Worm (Caenorhabditis elegans) whole organism, L2 larva: ENCODE measurements around the gene hat-1.

Source experiments
- C34F6.9 ChIP-seq: fragments of 150-350 bp; optimal IDR thresholded peaks from 2 replicates; lab custom pipeline; 2014; ENCODE audit warnings: missing biosample characterization, missing genetic modification characterization
- F13H6.1 ChIP-seq: sonication (generic microtip); optimal IDR thresholded peaks from 2 replicates; lab custom pipeline; 2016; ENCODE audit warnings: missing genetic modification characterization, missing compliant biosample characterization
- Y55F3AM.14 ChIP-seq: fragments of 200-800 bp; sonication (Bioruptor generic); optimal IDR thresholded peaks from 2 replicates; lab custom pipeline; 2018; ENCODE audit warnings: mild to moderate bottlenecking, missing genetic modification characterization, missing compliant biosample characterization
- ZK546.5 ChIP-seq: sonication (generic microtip); optimal IDR thresholded peaks from 2 replicates; lab custom pipeline; 2017; ENCODE audit warnings: missing biosample characterization, missing genetic modification characterization
- alr-1 ChIP-seq: fragments of 150-350 bp; optimal IDR thresholded peaks from 2 replicates; lab custom pipeline; 2014; ENCODE audit warnings: missing biosample characterization, missing genetic modification characterization
- aly-2 ChIP-seq: fragments of 150-350 bp; optimal IDR thresholded peaks from 2 replicates; lab custom pipeline; 2014; ENCODE audit warnings: missing biosample characterization, missing genetic modification characterization
- ama-1 ChIP-seq: fragments of 150-350 bp; optimal IDR thresholded peaks from 2 replicates; lab custom pipeline; 2018; ENCODE audit warnings: inconsistent platforms
- ceh-16 ChIP-seq: fragments of 150-350 bp; optimal IDR thresholded peaks from 2 replicates; lab custom pipeline; 2014; ENCODE audit warnings: missing biosample characterization, missing genetic modification characterization
- ceh-82 ChIP-seq: fragments of 150-350 bp; optimal IDR thresholded peaks from 2 replicates; lab custom pipeline; 2014; ENCODE audit warnings: missing biosample characterization, missing genetic modification characterization
- crh-2 ChIP-seq: sonication (generic microtip); optimal IDR thresholded peaks from 2 replicates; lab custom pipeline; 2017; ENCODE audit warnings: missing biosample characterization, missing genetic modification characterization
- dmd-4 ChIP-seq: sonication (generic microtip); optimal IDR thresholded peaks from 2 replicates; lab custom pipeline; 2017; ENCODE audit warnings: missing biosample characterization, missing genetic modification characterization
- egl-27 ChIP-seq: sonication (generic microtip); optimal IDR thresholded peaks from 3 replicates; lab custom pipeline; 2017; ENCODE audit warnings: missing biosample characterization, missing genetic modification reagents, missing genetic modification characterization
- elt-1 ChIP-seq: fragments of 150-350 bp; optimal IDR thresholded peaks from 2 replicates; lab custom pipeline; 2014; ENCODE audit warnings: missing biosample characterization, missing genetic modification characterization
- elt-3 ChIP-seq: sonication (generic microtip); optimal IDR thresholded peaks from 2 replicates; lab custom pipeline; 2017; ENCODE audit warnings: missing biosample characterization, missing genetic modification characterization
- fos-1 ChIP-seq: fragments of 150-350 bp; optimal IDR thresholded peaks from 2 replicates; lab custom pipeline; 2014; ENCODE audit warnings: missing biosample characterization, missing genetic modification characterization
- gmeb-1 ChIP-seq: fragments of 150-350 bp; optimal IDR thresholded peaks from 2 replicates; lab custom pipeline; 2014; ENCODE audit warnings: missing biosample characterization, missing genetic modification characterization
- lin-11 ChIP-seq: fragments of 150-350 bp; sonication (generic microtip); optimal IDR thresholded peaks from 2 replicates; lab custom pipeline; 2014; ENCODE audit warnings: missing biosample characterization, missing genetic modification characterization, inconsistent platforms, mixed read lengths
- lin-13 ChIP-seq: fragments of 150-350 bp; optimal IDR thresholded peaks from 2 replicates; lab custom pipeline; 2014; ENCODE audit warnings: missing biosample characterization, missing genetic modification reagents, missing genetic modification characterization
- lin-39 ChIP-seq: fragments of 150-350 bp; optimal IDR thresholded peaks from 2 replicates; lab custom pipeline; 2014; ENCODE audit warnings: missing biosample characterization, missing genetic modification reagents, missing genetic modification characterization
- lsy-2 ChIP-seq, 2 experiments: fragments of 150-350 bp in 1 of 2; sonication (generic microtip) in 1 of 2; optimal IDR thresholded peaks; 2 replicates each; lab custom pipeline; 2014 to 2017; ENCODE audit warnings: missing biosample characterization in 2 of 2, missing genetic modification characterization in 2 of 2
- mab-5 ChIP-seq: fragments of 150-350 bp; optimal IDR thresholded peaks from 2 replicates; lab custom pipeline; 2014; ENCODE audit warnings: missing biosample characterization, missing genetic modification characterization
- mbf-1 ChIP-seq: sonication (generic microtip); optimal IDR thresholded peaks from 2 replicates; lab custom pipeline; 2017; ENCODE audit warnings: missing biosample characterization, missing genetic modification characterization
- nhr-10 ChIP-seq: sonication (generic microtip); optimal IDR thresholded peaks from 2 replicates; lab custom pipeline; 2017; ENCODE audit warnings: missing biosample characterization, missing genetic modification characterization
- nhr-11 ChIP-seq: fragments of 150-350 bp; optimal IDR thresholded peaks from 2 replicates; lab custom pipeline; 2014; ENCODE audit warnings: missing biosample characterization, missing genetic modification characterization
- nhr-12 ChIP-seq: fragments of 150-350 bp; optimal IDR thresholded peaks from 2 replicates; lab custom pipeline; 2014; ENCODE audit warnings: missing biosample characterization, missing genetic modification characterization
- nhr-129 ChIP-seq: fragments of 150-350 bp; optimal IDR thresholded peaks from 2 replicates; lab custom pipeline; 2014; ENCODE audit warnings: missing biosample characterization, missing genetic modification characterization
- nhr-21 ChIP-seq: fragments of 150-350 bp; optimal IDR thresholded peaks from 2 replicates; lab custom pipeline; 2014; ENCODE audit warnings: missing biosample characterization, missing genetic modification characterization
- nhr-237 ChIP-seq: fragments of 150-350 bp; optimal IDR thresholded peaks from 2 replicates; lab custom pipeline; 2014; ENCODE audit warnings: missing biosample characterization, missing genetic modification characterization
- nhr-25 ChIP-seq: fragments of 150-350 bp; sonication (generic microtip); optimal IDR thresholded peaks from 3 replicates; lab custom pipeline; 2014; ENCODE audit warnings: missing biosample characterization, missing genetic modification characterization
- nhr-77 ChIP-seq: fragments of 150-350 bp; optimal IDR thresholded peaks from 2 replicates; lab custom pipeline; 2014; ENCODE audit warnings: missing biosample characterization, missing genetic modification characterization
- sem-4 ChIP-seq: fragments of 150-350 bp; optimal IDR thresholded peaks from 2 replicates; lab custom pipeline; 2014; ENCODE audit warnings: missing biosample characterization, missing genetic modification reagents, missing genetic modification characterization
- snpc-4 ChIP-seq: fragments of 150-350 bp; optimal IDR thresholded peaks from 2 replicates; lab custom pipeline; 2014; ENCODE audit warnings: missing biosample characterization, missing genetic modification characterization
- unc-39 ChIP-seq: fragments of 150-350 bp; optimal IDR thresholded peaks from 2 replicates; lab custom pipeline; 2014; ENCODE audit warnings: missing biosample characterization, missing genetic modification characterization
- unc-55 ChIP-seq: fragments of 150-350 bp; sonication (generic microtip); optimal IDR thresholded peaks from 3 replicates; lab custom pipeline; 2014; ENCODE audit warnings: missing biosample characterization, missing genetic modification reagents, missing genetic modification characterization
- unc-62 ChIP-seq: fragments of 150-350 bp; optimal IDR thresholded peaks from 2 replicates; lab custom pipeline; 2014; ENCODE audit warnings: missing biosample characterization, missing genetic modification reagents, missing genetic modification characterization
- ztf-1 ChIP-seq: fragments of 200-800 bp; sonication (Bioruptor generic); conservative IDR thresholded peaks from 2 replicates; pipeline ENCODE4 v1.3.6; 2022; ENCODE audit warnings: missing genetic modification characterization, missing compliant biosample characterization
- ztf-11 ChIP-seq: sonication (generic microtip); optimal IDR thresholded peaks from 2 replicates; lab custom pipeline; 2017; ENCODE audit warnings: missing biosample characterization, missing genetic modification characterization
- ztf-4 ChIP-seq: fragments of 150-350 bp; optimal IDR thresholded peaks from 2 replicates; lab custom pipeline; 2014; ENCODE audit warnings: missing biosample characterization, missing genetic modification characterization

hat-1 gene

ce11 chrIII:10432104-10432503 lies 25.1 kb upstream of the hat-1 start:
- no peak for TF ChIP-seq egl-27 (tag; lab: Kevin White, UChicago)
- TF ChIP-seq lsy-2 (tag; optimal IDR thresholded peaks at IDR 0.05; lab: Kevin White, UChicago): peak in 1 of 2 experiments; percentile 38
- peak; percentile 62 for TF ChIP-seq lin-11
- TF ChIP-seq elt-3 (tag; lab: Kevin White, UChicago): no peak
- peak; percentile 21 for TF ChIP-seq F13H6.1 (tag; lab: Kevin White, UChicago)
- TF ChIP-seq crh-2: peak; percentile 70
- peak; percentile 52 for TF ChIP-seq nhr-129 (tag; lab: Kevin White, UChicago)
- TF ChIP-seq C34F6.9 (tag; lab: Kevin White, UChicago): peak; percentile 28

DNA sequence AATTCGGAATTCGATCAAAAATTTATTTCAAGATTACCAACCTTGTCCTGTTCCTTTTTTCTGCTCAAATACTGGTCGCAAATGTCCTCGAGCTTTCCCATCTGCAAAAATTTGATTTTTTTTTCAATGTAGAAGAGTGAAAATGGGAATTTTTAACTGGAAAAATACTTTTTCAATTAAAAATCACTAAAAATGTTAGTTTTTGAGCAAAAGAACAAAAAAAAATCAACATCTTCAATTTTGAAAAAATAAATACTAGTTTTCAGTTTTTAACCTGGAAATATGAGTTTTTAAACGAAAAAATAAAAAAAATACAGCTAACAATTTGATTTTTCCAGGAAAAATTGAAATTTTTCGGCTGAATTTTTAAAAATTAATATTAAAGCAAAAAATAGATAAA lies 20.8 kb upstream of the hat-1 start, which contains the start of gene prp-3:
TSS of gene prp-3 (minus strand) at position 101 of the 400 bp plus-strand sequence.
- TF ChIP-seq nhr-21 (tag; lab: Kevin White, UChicago) (no peak), nhr-129 (tag; lab: Kevin White, UChicago) (no peak), C34F6.9 (tag; lab: Kevin White, UChicago) (no peak), dmd-4 (tag; lab: Kevin White, UChicago) (no peak), unc-39 (tag; lab: Kevin White, UChicago) (no peak), elt-1 (tag; lab: Kevin White, UChicago) (no peak), ama-1 (lab: Kevin White, UChicago) (no peak), nhr-10 (no peak), mab-5 (tag; lab: Kevin White, UChicago) (no peak), ztf-1 (GFP tag; lab: Robert Waterston, UW) (no peak), fos-1 (tag; lab: Kevin White, UChicago) (no peak), unc-55 (no peak), gmeb-1 (tag; lab: Kevin White, UChicago) (no peak), nhr-25 (tag; lab: Kevin White, UChicago) (no peak), aly-2 (tag; lab: Kevin White, UChicago) (no peak), unc-62 (GFP tag; lab: Kevin White, UChicago) (no peak), sem-4 (no peak)

DNA sequence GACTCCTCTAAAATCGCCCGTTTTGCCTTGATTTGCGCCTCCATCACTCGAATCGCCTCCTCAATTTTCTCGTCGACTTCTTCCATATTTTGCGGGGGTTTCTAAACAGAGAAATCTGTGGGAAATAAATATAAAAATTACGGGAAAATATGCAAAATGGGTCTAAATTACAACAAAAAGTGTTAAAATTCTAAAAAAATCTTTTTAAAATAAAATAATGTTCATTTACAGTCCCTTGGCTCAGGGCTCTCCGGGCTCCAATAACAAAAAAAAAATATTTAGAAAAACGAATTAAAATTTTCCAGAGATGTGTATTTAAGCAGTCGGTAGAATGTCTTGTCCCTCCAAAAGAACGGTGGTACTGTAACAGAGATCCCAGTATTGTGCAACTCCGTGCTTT lies 16.9 kb upstream of the hat-1 start, which contains the start of gene M03C11.6:
TSS of gene M03C11.6 (minus strand) at position 101 of the 400 bp plus-strand sequence.
- no peak for TF ChIP-seq nhr-10

DNA sequence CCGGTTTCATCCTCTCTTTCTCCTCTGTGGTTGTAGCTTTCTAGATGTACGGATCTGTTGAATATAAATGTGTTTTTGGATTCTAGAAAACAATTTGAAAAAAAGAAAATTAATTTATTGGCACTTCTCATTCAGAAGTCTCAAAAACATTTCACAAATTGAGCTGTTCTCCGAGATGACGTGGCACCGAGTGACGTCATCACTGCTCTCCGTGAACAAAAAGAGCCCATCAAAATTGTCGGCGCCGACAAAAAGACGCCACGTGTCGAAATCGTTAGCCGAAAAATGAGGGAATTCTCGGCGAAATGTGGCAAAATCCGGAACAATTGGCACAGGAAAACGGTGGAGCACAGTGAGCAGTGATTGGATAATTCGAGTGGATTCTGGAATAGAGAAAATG lies 14.6 kb upstream of the hat-1 start:
- no peak for TF ChIP-seq nhr-11 (tag; lab: Kevin White, UChicago)
- no peak for TF ChIP-seq lin-39 (tag; lab: Kevin White, UChicago)

DNA sequence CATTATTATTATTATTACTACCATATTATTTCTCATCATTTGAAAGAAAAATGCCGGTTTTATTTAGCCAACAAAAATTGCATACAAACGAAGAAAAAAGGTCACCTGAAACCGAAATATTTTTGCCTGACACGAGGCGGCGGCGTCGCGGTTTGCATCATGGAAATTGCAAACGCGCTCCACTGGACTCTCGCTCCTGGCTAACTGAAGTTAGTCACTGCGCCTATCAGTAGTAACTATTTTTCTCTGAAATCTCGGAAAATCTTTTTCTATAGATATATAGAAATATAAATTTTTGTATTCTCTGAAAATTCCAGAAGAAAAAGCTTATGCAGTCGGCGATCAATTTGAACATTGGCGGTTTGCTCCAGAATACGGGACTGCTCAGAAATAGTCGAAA lies 8.8 kb upstream of the hat-1 start, which contains the start of gene ymel-1:
TSS of gene ymel-1 (plus strand) at position 318 of the 400 bp plus-strand sequence.
- no peak for TF ChIP-seq ama-1 (lab: Kevin White, UChicago)
- TF ChIP-seq fos-1 (tag; lab: Kevin White, UChicago): peak; percentile 51
- TF ChIP-seq ceh-16 (tag; lab: Kevin White, UChicago): no peak
- TF ChIP-seq F13H6.1 (tag; lab: Kevin White, UChicago): no peak
- TF ChIP-seq ZK546.5 (tag; lab: Kevin White, UChicago): no peak
- no peak for TF ChIP-seq ztf-4
- no peak for TF ChIP-seq lin-13
- peak; percentile 36 for TF ChIP-seq unc-55
- TF ChIP-seq nhr-25 (tag; lab: Kevin White, UChicago): peak; percentile 37
- peak; percentile 74 for TF ChIP-seq nhr-129 (tag; lab: Kevin White, UChicago)
- TF ChIP-seq ztf-11 (tag; lab: Kevin White, UChicago): no peak
- no peak for TF ChIP-seq unc-39 (tag; lab: Kevin White, UChicago)
- no peak for TF ChIP-seq nhr-12 (tag; lab: Kevin White, UChicago)
- TF ChIP-seq aly-2 (tag; lab: Kevin White, UChicago): no peak
- TF ChIP-seq lin-11: peak; percentile 20
- TF ChIP-seq Y55F3AM.14: peak; percentile 30
- no peak for TF ChIP-seq snpc-4
- peak; percentile 58 for TF ChIP-seq gmeb-1 (tag; lab: Kevin White, UChicago)
- no peak for TF ChIP-seq mbf-1
- peak in 1 of 2 experiments; percentile 44 for TF ChIP-seq lsy-2 (tag; optimal IDR thresholded peaks at IDR 0.05; lab: Kevin White, UChicago)
- TF ChIP-seq nhr-10: no peak
- TF ChIP-seq ceh-82 (tag; lab: Kevin White, UChicago): no peak
- TF ChIP-seq nhr-237 (tag; lab: Kevin White, UChicago): no peak
- TF ChIP-seq nhr-77 (tag; lab: Kevin White, UChicago): peak; percentile 11
- no peak for TF ChIP-seq alr-1
- TF ChIP-seq elt-1 (tag; lab: Kevin White, UChicago): no peak
- TF ChIP-seq, all 48 proteins: peak for 9
